Worm (Caenorhabditis elegans) whole organism, L1 larva: Measurements from ENCODE around the gene R57.2.
A peak's percentile ranks its signal among the peaks of the same experiment; 100 is the strongest.

Experiments
- Y116A8C.19 ChIP-seq: sonication (generic microtip); optimal IDR thresholded peaks from 2 replicates; lab custom pipeline; 2016; ENCODE audit warnings: missing compliant biosample characterization, missing genetic modification characterization, borderline replicate concordance
- ama-1 ChIP-seq: fragments of 150-350 bp; optimal IDR thresholded peaks from 2 replicates; lab custom pipeline; 2014
- ceh-90 ChIP-seq: sonication (generic microtip); optimal IDR thresholded peaks from 2 replicates; lab custom pipeline; 2016; ENCODE audit warnings: missing genetic modification characterization, missing compliant biosample characterization
- ces-1 ChIP-seq: fragments of 150-350 bp; optimal IDR thresholded peaks from 2 replicates; lab custom pipeline; 2014; ENCODE audit warnings: missing biosample characterization, missing genetic modification reagents, missing genetic modification characterization
- efl-1 ChIP-seq, 4 experiments: fragments of 150-350 bp; optimal IDR thresholded peaks in 3 of 4; peaks in 1 of 4; 1 replicate in 1 of 4; 2 replicates in 3 of 4; lab custom pipeline; 2014; ENCODE audit warnings: missing biosample characterization in 2 of 4, missing genetic modification characterization in 2 of 4, missing genetic modification reagents in 2 of 4
- egl-13 ChIP-seq: sonication (generic microtip); optimal IDR thresholded peaks from 2 replicates; lab custom pipeline; 2016; ENCODE audit warnings: missing genotype, missing genetic modification reagents, missing genetic modification characterization, missing compliant biosample characterization
- elt-2 ChIP-seq: sonication (generic microtip); optimal IDR thresholded peaks from 2 replicates; lab custom pipeline; 2016; ENCODE audit warnings: missing genetic modification characterization, mild to moderate bottlenecking, inconsistent platforms, missing compliant biosample characterization, missing genetic modification reagents
- elt-3 ChIP-seq, 6 experiments: fragments of 150-350 bp in 1 of 6; sonication (generic microtip); optimal IDR thresholded peaks; 2 replicates each; lab custom pipeline; 2017 to 2018; ENCODE audit warnings: missing biosample characterization in 6 of 6, missing genetic modification characterization in 6 of 6, inconsistent platforms in 1 of 6
- fkh-10 ChIP-seq: sonication (generic microtip); optimal IDR thresholded peaks from 2 replicates; lab custom pipeline; 2017; ENCODE audit warnings: missing biosample characterization, missing genetic modification reagents, missing genetic modification characterization
- fkh-4 ChIP-seq: sonication (generic microtip); optimal IDR thresholded peaks from 2 replicates; lab custom pipeline; 2016; ENCODE audit warnings: missing compliant biosample characterization, missing genetic modification characterization, borderline replicate concordance
- fos-1 ChIP-seq: fragments of 150-350 bp; optimal IDR thresholded peaks from 2 replicates; lab custom pipeline; 2014; ENCODE audit warnings: missing biosample characterization, missing genetic modification characterization
- grh-1 ChIP-seq: fragments of 200-800 bp; sonication (Bioruptor generic); IDR thresholded peaks from 2 replicates; pipeline ENCODE4 v1.3.6; 2022; ENCODE audit warnings: missing genetic modification reagents, missing genetic modification characterization, missing compliant biosample characterization
- hlh-4 ChIP-seq: sonication (generic microtip); optimal IDR thresholded peaks from 2 replicates; lab custom pipeline; 2016; ENCODE audit warnings: mild to moderate bottlenecking, missing genetic modification characterization, missing compliant biosample characterization
- hpl-2 ChIP-seq: fragments of 150-350 bp; optimal IDR thresholded peaks from 2 replicates; lab custom pipeline; 2014; ENCODE audit warnings: missing biosample characterization, missing genetic modification reagents, missing genetic modification characterization
- irx-1 ChIP-seq: sonication (generic microtip); optimal IDR thresholded peaks from 2 replicates; lab custom pipeline; 2016; ENCODE audit warnings: missing genetic modification characterization, missing compliant biosample characterization
- isw-1 ChIP-seq: fragments of 200-800 bp; sonication (Bioruptor generic); IDR thresholded peaks from 2 replicates; pipeline ENCODE4 v1.3.6; 2022; ENCODE audit warnings: missing genetic modification characterization, missing compliant biosample characterization
- jun-1 ChIP-seq: fragments of 150-350 bp; optimal IDR thresholded peaks from 2 replicates; lab custom pipeline; 2014; ENCODE audit warnings: missing biosample characterization, missing genetic modification reagents, missing genetic modification characterization
- lin-14 ChIP-seq: fragments of 200-800 bp; sonication (Bioruptor generic); optimal IDR thresholded peaks from 2 replicates; lab custom pipeline; 2018; ENCODE audit warnings: mild to moderate bottlenecking, missing genetic modification characterization, moderate library complexity, missing compliant biosample characterization
- lin-35 ChIP-seq, 2 experiments: fragments of 150-350 bp; optimal IDR thresholded peaks; 2 replicates each; lab custom pipeline; 2014; ENCODE audit warnings: missing biosample characterization in 2 of 2, missing genetic modification characterization in 2 of 2, missing genetic modification reagents in 2 of 2
- mep-1 ChIP-seq: fragments of 150-350 bp; optimal IDR thresholded peaks from 2 replicates; lab custom pipeline; 2014; ENCODE audit warnings: missing biosample characterization, missing genetic modification characterization
- nhr-12 ChIP-seq: sonication (generic microtip); optimal IDR thresholded peaks from 2 replicates; lab custom pipeline; 2017; ENCODE audit warnings: missing biosample characterization, missing genetic modification characterization
- nhr-237 ChIP-seq: fragments of 150-350 bp; optimal IDR thresholded peaks from 2 replicates; lab custom pipeline; 2014; ENCODE audit warnings: missing biosample characterization, missing genetic modification characterization
- nhr-28 ChIP-seq: fragments of 150-350 bp; optimal IDR thresholded peaks from 2 replicates; lab custom pipeline; 2014; ENCODE audit warnings: missing biosample characterization, missing genetic modification characterization
- nhr-47 ChIP-seq: sonication (generic microtip); optimal IDR thresholded peaks from 2 replicates; lab custom pipeline; 2016; ENCODE audit warnings: mild to moderate bottlenecking, missing genetic modification characterization, moderate library complexity, missing compliant biosample characterization
- nhr-71 ChIP-seq: sonication (generic microtip); optimal IDR thresholded peaks from 2 replicates; lab custom pipeline; 2016; ENCODE audit warnings: mild to moderate bottlenecking, missing genetic modification characterization, moderate library complexity, missing compliant biosample characterization
- nhr-85 ChIP-seq: sonication (generic microtip); peaks from one replicate; lab custom pipeline; 2016; ENCODE audit warnings: missing genetic modification characterization, inconsistent platforms, missing compliant biosample characterization
- pag-3 ChIP-seq: sonication (generic microtip); optimal IDR thresholded peaks from 2 replicates; lab custom pipeline; 2017; ENCODE audit warnings: missing genetic modification characterization, mild to moderate bottlenecking, missing compliant biosample characterization, antibody characterized with exemption, borderline replicate concordance; ENCODE audit not compliant: insufficient read depth
- rnt-1 ChIP-seq: sonication (generic microtip); optimal IDR thresholded peaks from 2 replicates; lab custom pipeline; 2016; ENCODE audit warnings: mild to moderate bottlenecking, missing genetic modification characterization, moderate library complexity, missing compliant biosample characterization
- skn-1 ChIP-seq: fragments of 150-350 bp; optimal IDR thresholded peaks from 2 replicates; lab custom pipeline; 2014; ENCODE audit warnings: missing biosample characterization, missing genetic modification characterization
- snpc-4 ChIP-seq: fragments of 150-350 bp; optimal IDR thresholded peaks from 2 replicates; lab custom pipeline; 2014; ENCODE audit warnings: missing biosample characterization, missing genetic modification characterization
- snu-23 ChIP-seq: sonication (generic microtip); optimal IDR thresholded peaks from 2 replicates; lab custom pipeline; 2016; ENCODE audit warnings: missing genetic modification characterization, missing compliant biosample characterization
- sox-4 ChIP-seq: sonication (generic microtip); optimal IDR thresholded peaks from 2 replicates; lab custom pipeline; 2016; ENCODE audit warnings: missing genetic modification characterization, missing compliant biosample characterization
- sptf-1 ChIP-seq: fragments of 150-350 bp; optimal IDR thresholded peaks from 2 replicates; lab custom pipeline; 2014; ENCODE audit warnings: missing biosample characterization, missing genetic modification characterization
- swsn-7 ChIP-seq: sonication (generic microtip); optimal IDR thresholded peaks from 2 replicates; lab custom pipeline; 2016; ENCODE audit warnings: missing genetic modification characterization, missing compliant biosample characterization
- tbx-2 ChIP-seq: sonication (generic microtip); optimal IDR thresholded peaks from 2 replicates; lab custom pipeline; 2016; ENCODE audit warnings: missing genetic modification characterization, missing compliant biosample characterization
- tlp-1 ChIP-seq: fragments of 150-350 bp; optimal IDR thresholded peaks from 2 replicates; lab custom pipeline; 2014; ENCODE audit warnings: missing biosample characterization, missing genetic modification characterization
- unc-62 ChIP-seq: fragments of 150-350 bp; optimal IDR thresholded peaks from 2 replicates; lab custom pipeline; 2014; ENCODE audit warnings: missing biosample characterization, missing genetic modification reagents, missing genetic modification characterization
- unc-86 ChIP-seq: sonication (generic microtip); optimal IDR thresholded peaks from 2 replicates; lab custom pipeline; 2016; ENCODE audit warnings: missing genetic modification characterization, missing compliant biosample characterization
- vab-15 ChIP-seq: sonication (generic microtip); optimal IDR thresholded peaks from 2 replicates; lab custom pipeline; 2017; ENCODE audit warnings: missing genotype, mild to moderate bottlenecking, missing genetic modification characterization, missing compliant biosample characterization
- ztf-4 ChIP-seq: fragments of 150-350 bp; optimal IDR thresholded peaks from 2 replicates; lab custom pipeline; 2014; ENCODE audit warnings: missing biosample characterization, missing genetic modification characterization

The R57.2 gene

DNA sequence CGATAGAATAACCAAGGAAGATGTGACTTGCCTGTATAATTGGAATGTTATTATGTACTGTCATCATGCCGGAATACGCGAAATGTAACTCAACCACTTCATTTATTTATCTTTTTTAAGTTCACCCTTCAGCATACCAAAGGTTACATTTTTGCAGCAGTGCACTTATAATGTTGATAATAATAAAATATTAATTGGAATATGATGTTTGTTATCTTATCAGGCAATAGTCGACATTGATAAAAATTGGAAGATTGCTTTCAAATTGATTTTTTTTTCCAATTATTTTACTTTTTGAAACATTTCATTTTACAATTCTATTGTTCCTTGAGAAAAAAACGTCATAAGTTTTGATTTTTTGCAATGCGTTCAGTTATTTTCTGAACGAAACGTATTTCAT lies 2.1 kb downstream of the R57.2 start:
- TF ChIP-seq tlp-1 (tag; lab: Kevin White, UChicago) (peak; percentile 67), jun-1 (tag; lab: Kevin White, UChicago) (no peak), elt-2 (tag; lab: Kevin White, UChicago) (peak; percentile 59)

DNA sequence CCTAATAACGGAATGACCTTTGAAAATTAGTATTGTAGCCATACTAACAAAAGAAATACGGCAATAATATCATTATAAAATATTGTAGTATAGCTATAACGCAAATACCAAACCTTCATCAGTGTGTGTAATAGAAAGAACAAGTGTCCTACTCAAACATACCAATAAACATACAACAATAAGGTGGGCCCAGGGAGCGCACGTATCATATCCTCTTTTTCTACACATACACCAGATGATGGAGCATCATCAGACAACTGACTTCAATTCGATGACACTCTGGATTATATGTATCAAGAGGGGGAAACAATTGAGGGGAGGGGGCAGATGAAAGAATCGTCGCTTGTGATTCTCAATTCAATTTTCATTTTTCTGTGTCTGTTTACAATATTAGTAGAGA lies 3.2 kb downstream of the R57.2 start:
- no peak for TF ChIP-seq pag-3 (tag; lab: Kevin White, UChicago)
- TF ChIP-seq grh-1 (GFP tag; lab: Robert Waterston, UW), result no peak
- TF ChIP-seq isw-1 (GFP tag; lab: Robert Waterston, UW), result no peak
- TF ChIP-seq fkh-4 (tag; lab: Kevin White, UChicago), result no peak
- TF ChIP-seq ceh-90, result no peak
- TF ChIP-seq rnt-1 (tag; lab: Kevin White, UChicago), result peak; percentile 34
- no peak for TF ChIP-seq vab-15 (tag; lab: Kevin White, UChicago)
- TF ChIP-seq swsn-7 (tag; lab: Kevin White, UChicago), result no peak
- TF ChIP-seq ama-1 (lab: Kevin White, UChicago), result no peak
- TF ChIP-seq irx-1 (tag; lab: Kevin White, UChicago), result no peak
- TF ChIP-seq snu-23 (GFP tag; lab: Kevin White, UChicago), result peak; percentile 15
- TF ChIP-seq lin-14 (GFP tag; lab: Kevin White, UChicago), result peak; percentile 57
- no peak for TF ChIP-seq nhr-237 (tag; lab: Kevin White, UChicago)
- peak; percentile 25 for TF ChIP-seq nhr-71
- no peak for TF ChIP-seq unc-62 (GFP tag; lab: Kevin White, UChicago)
- TF ChIP-seq ztf-4 (tag; lab: Kevin White, UChicago), result no peak
- TF ChIP-seq snpc-4, result no peak
- TF ChIP-seq fos-1 (tag; lab: Kevin White, UChicago), result no peak
- no peak for TF ChIP-seq egl-13
- TF ChIP-seq tlp-1 (tag; lab: Kevin White, UChicago), result no peak
- no peak for TF ChIP-seq ces-1
- no peak for TF ChIP-seq hlh-4 (tag; lab: Kevin White, UChicago)

ce11 chrX:301530-301929 lies 4.5 kb downstream of the R57.2 start, which contains the start of gene gcp-2.1:
TSS of gene gcp-2.1 (plus strand) at chrX:301830.
- TF ChIP-seq tbx-2, result no peak
- no peak for TF ChIP-seq tlp-1 (tag; lab: Kevin White, UChicago)
- no peak for TF ChIP-seq sox-4 (tag; lab: Kevin White, UChicago)
- TF ChIP-seq unc-86 (tag; lab: Kevin White, UChicago), result no peak
- TF ChIP-seq mep-1 (tag; lab: Kevin White, UChicago), result no peak
- no peak for TF ChIP-seq nhr-12
- TF ChIP-seq hpl-2 (GFP tag; lab: Kevin White, UChicago), result no peak
- TF ChIP-seq fkh-4 (tag; lab: Kevin White, UChicago), result no peak
- no peak for TF ChIP-seq nhr-85 (tag; lab: Kevin White, UChicago)
- no peak for TF ChIP-seq lin-35 (GFP tag; optimal IDR thresholded peaks at IDR 0.05; lab: Kevin White, UChicago)
- TF ChIP-seq ztf-4 (tag; lab: Kevin White, UChicago), result no peak
- TF ChIP-seq skn-1 (tag; lab: Kevin White, UChicago), result no peak
- TF ChIP-seq sptf-1 (tag; lab: Kevin White, UChicago), result no peak

DNA sequence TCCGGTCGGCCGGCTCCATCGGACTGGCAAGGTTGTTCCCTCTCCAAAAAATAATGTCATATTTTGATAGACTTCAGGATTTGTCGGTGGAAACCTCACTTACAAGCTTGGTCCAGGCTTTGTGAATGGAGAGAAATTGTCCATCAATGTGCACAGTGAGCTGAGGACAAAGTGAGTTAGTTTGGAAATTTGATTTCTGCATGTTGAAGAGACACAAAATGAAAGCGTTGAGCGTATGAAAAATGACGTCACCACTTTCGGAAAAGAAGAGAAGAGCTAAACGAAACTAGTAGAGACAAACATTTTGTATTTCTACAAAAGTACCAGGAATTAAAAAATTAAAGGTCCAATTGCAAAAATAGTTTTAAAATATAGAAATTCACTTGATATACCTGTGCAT lies 8.0 kb downstream of the R57.2 start:
- TF ChIP-seq swsn-7 (tag; lab: Kevin White, UChicago), result no peak
- no peak for TF ChIP-seq elt-3 (tag; optimal IDR thresholded peaks at IDR 0.05; lab: Kevin White, UChicago)
- peak; percentile 82 for TF ChIP-seq fkh-10 (GFP tag; lab: Kevin White, UChicago)
- peak; percentile 65 for TF ChIP-seq ces-1
- TF ChIP-seq snu-23 (GFP tag; lab: Kevin White, UChicago), result no peak
- peak; percentile 48 for TF ChIP-seq lin-14 (GFP tag; lab: Kevin White, UChicago)
- TF ChIP-seq nhr-28, result no peak
- no peak for TF ChIP-seq elt-2 (tag; lab: Kevin White, UChicago)
- no peak for TF ChIP-seq nhr-47 (tag; lab: Kevin White, UChicago)
- no peak for TF ChIP-seq Y116A8C.19 (tag; lab: Kevin White, UChicago)
- no peak for TF ChIP-seq efl-1 (optimal IDR thresholded peaks at IDR 0.05; lab: Kevin White, UChicago)
- TF ChIP-seq efl-1 (GFP tag; optimal IDR thresholded peaks at IDR 0.05 in 1 of 2; lab: Kevin White, UChicago), result no peak
- no peak for TF ChIP-seq rnt-1 (tag; lab: Kevin White, UChicago)
- TF ChIP-seq, all 84 proteins: peak for 3
